Worm (Caenorhabditis elegans): ENCODE data around the gene sri-32.
"Not testable (repeated sequence)": the region's sequence is repeated elsewhere in the genome, so short reads cannot be mapped to it uniquely, and the experiment has no call there.

Gene sri-32

DNA sequence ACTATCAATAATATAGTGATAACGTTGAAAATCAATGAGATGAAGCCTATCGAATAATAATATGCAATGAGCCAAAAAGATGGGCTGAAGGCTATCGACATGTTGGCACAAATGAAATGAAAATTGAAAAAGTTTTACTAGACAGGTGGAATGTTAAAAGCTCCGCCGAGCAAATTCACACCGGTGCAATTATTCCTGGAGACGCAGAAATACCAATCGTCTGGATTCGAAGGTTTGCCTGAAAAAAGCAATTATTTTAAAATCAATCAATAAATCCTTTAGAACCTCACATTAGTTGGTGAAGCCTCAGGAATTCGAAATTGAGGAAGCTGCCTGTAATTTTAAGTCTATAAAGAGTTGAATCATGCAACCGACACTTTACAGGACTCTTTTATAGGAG lies at the start of gene sri-32:
Gene sri-32, minus strand, starts transcription at position 101 of the 400 bp plus-strand sequence.
- TF ChIP-seq nhr-237 (tag; optimal IDR thresholded peaks at IDR 0.05) (no peak), lin-11 (tag; optimal IDR thresholded peaks at IDR 0.05) (no peak), ceh-16 (tag; optimal IDR thresholded peaks at IDR 0.05) (no peak)

DNA sequence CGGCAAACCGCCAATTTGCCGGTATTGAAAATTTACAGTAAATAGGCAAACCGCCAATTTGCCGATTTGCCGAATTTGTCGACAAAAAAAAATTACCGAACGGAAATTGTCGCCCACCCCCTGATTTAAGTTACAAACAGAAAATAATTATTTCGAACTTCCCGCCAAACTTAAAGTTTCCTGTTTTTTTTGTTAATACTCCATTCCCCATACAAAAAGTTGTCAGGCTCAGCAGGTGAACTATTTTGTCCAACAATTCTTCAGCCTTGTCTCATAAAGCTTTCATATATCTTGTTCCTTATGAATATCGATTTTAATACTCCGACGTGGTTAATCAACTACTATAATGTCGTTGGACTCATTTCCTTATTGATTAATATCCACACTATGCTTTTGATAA lies 49.1 kb upstream of the sri-32 start, which contains the start of gene sri-50:
Gene sri-50, plus strand, starts transcription at position 301 of the 400 bp plus-strand sequence.
- TF ChIP-seq nhr-10 (tag; optimal IDR thresholded peaks at IDR 0.05) (no peak), F13H6.1 (tag; optimal IDR thresholded peaks at IDR 0.05) (no peak), ztf-4 (tag; optimal IDR thresholded peaks at IDR 0.05) (no peak), lin-11 (tag; optimal IDR thresholded peaks at IDR 0.05) (no peak), R02D3.7 (tag; optimal IDR thresholded peaks at IDR 0.05) (no peak), ceh-82 (tag; optimal IDR thresholded peaks at IDR 0.05) (no peak), lsy-2 (tag; optimal IDR thresholded peaks at IDR 0.05) (no peak), zag-1 (tag; optimal IDR thresholded peaks at IDR 0.05) (no peak), mab-5 (tag; optimal IDR thresholded peaks at IDR 0.05) (no peak)

DNA sequence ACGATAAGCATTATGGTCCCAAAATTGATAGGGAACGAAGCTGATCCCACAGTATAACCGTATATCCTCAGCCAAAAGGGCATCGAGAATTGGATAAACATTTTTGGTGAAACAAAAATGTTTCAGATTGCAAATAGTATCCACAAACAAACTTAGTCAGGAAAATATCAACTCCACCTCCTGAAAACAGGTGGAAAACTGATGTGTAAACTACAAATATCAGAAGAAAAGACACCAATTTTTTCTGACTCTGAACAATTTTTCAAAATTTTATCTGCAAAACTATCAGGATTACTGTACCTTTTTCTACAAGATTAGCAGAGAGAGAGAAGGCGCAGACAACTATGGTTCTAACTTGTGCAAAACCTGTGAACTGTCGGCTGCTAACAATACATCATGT lies 48.2 kb upstream of the sri-32 start, which contains the start of gene sri-53:
Gene sri-53, minus strand, starts transcription at position 101 of the 400 bp plus-strand sequence.
- TF ChIP-seq unc-55 (GFP tag; optimal IDR thresholded peaks at IDR 0.05) (no peak), ztf-11 (tag; optimal IDR thresholded peaks at IDR 0.05) (no peak), dmd-4 (tag; optimal IDR thresholded peaks at IDR 0.05) (no peak), ZK546.5 (tag; optimal IDR thresholded peaks at IDR 0.05) (no peak), Y55F3AM.14 (GFP tag; optimal IDR thresholded peaks at IDR 0.05) (no peak)

DNA sequence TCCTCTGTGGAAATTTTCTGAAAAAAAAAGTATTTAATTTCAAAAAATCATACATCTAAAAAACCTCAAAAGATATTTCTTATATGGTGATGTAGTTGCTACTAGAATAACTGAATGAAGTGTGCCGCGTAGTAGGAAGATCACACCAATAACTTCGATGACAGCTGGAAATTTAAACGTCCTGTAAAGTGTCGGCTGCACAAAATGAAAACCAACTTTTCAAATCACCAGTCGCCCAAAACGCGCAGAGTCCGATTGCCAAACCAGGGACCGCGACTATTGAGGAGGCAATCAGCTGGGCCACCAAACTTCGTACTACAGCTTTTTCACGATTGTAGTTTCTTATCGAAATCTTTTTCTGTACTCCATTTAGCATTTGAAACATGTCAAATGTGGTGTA lies 47.0 kb upstream of the sri-32 start, which contains the start of gene sri-48:
Gene sri-48, minus strand, starts transcription at position 101 of the 400 bp plus-strand sequence.
- not testable (repeated sequence) for TF ChIP-seq nhr-77 (tag; optimal IDR thresholded peaks at IDR 0.05); sma-9 (GFP tag; optimal IDR thresholded peaks at IDR 0.05); sma-9 (tag; optimal IDR thresholded peaks at IDR 0.05); alr-1 (tag; optimal IDR thresholded peaks at IDR 0.05)

DNA sequence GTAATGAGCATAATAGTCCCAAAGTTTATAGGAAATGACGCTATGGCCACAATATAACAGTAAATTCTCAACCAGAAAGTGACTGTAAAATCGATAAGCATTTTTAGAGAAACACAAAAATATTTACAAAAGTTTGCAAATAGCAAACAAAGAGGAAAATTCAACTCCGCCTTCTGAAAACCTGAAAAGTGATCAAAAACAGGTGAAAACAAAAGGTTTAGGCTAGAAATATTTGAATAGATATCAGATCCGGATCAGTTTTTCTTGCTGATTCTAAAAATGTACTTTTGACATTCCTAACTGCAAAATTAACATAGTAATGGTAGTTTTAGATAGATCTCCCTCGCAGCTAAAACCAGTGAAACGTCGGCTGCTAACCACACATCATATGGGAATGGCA lies 44.7 kb upstream of the sri-32 start, which contains the start of gene sri-51:
Gene sri-51, minus strand, starts transcription at position 101 of the 400 bp plus-strand sequence.
- TF ChIP-seq sma-9 (GFP tag; optimal IDR thresholded peaks at IDR 0.05) (no peak), sma-9 (tag; optimal IDR thresholded peaks at IDR 0.05) (no peak), nhr-11 (tag; optimal IDR thresholded peaks at IDR 0.05) (no peak)

DNA sequence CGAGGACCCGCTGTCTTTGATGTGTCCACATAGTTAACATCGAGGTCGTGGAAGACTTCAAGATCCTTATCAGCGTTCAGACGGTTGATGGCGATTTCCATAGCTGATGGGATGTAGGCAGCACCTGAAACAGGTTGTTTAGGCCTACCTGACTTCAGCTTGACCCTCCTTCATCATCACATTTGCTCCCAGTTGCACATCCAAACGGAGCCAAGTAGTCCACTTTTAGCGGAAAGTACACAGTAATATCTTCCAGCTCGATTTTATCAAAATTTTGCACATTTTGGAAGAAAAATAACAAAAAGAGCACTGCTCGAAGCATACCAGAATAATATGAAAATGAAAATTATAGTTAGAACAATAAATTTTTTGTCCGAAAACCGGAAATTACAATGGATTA lies 42.7 kb upstream of the sri-32 start, which contains the start of gene gcy-15:
Gene gcy-15, minus strand, starts transcription at position 101 of the 400 bp plus-strand sequence.
- TF ChIP-seq nhr-12 (tag; optimal IDR thresholded peaks at IDR 0.05) (no peak), sem-4 (tag; optimal IDR thresholded peaks at IDR 0.05) (no peak), nhr-11 (tag; optimal IDR thresholded peaks at IDR 0.05) (no peak), mbf-1 (tag; optimal IDR thresholded peaks at IDR 0.05) (no peak), C34F6.9 (tag; optimal IDR thresholded peaks at IDR 0.05) (no peak)

DNA sequence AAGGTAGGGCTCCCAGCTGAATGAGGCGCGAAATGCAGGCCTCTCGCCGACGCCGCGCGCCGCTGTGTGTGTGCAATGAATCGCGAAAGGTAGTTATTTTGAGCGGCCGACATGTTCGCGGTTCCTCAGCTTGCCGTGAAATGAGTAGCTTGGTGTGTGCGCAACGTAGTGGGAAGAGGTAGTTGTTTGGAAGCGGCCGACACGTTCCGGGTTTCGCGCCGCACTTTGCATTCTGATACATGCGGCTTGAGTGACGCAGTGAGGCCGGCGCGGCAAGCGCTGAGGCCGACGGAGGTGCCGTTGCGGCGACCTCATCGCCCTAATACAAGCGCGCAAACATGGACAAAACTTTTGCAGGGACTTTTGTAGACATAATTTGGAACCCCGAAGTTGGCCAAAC lies 41.5 kb upstream of the sri-32 start:
- TF ChIP-seq unc-62 (GFP tag; optimal IDR thresholded peaks at IDR 0.05): no peak
- no peak for TF ChIP-seq mab-5 (tag; optimal IDR thresholded peaks at IDR 0.05)
- TF ChIP-seq lsy-2 (tag; optimal IDR thresholded peaks at IDR 0.05): no peak
- TF ChIP-seq ZK546.5 (tag; optimal IDR thresholded peaks at IDR 0.05): no peak
- no peak for TF ChIP-seq ceh-16 (tag; optimal IDR thresholded peaks at IDR 0.05)
- no peak for TF ChIP-seq lin-11 (tag; optimal IDR thresholded peaks at IDR 0.05)
- TF ChIP-seq unc-55 (GFP tag; optimal IDR thresholded peaks at IDR 0.05): no peak
- TF ChIP-seq fos-1 (tag; optimal IDR thresholded peaks at IDR 0.05): no peak
- TF ChIP-seq nhr-21 (tag; optimal IDR thresholded peaks at IDR 0.05): no peak
- TF ChIP-seq unc-39 (tag; optimal IDR thresholded peaks at IDR 0.05): no peak
- no peak for TF ChIP-seq ztf-1 (GFP tag; conservative IDR thresholded peaks at IDR 0.05)
- TF ChIP-seq nhr-11 (tag; optimal IDR thresholded peaks at IDR 0.05): no peak
- TF ChIP-seq mdl-1 (tag; optimal IDR thresholded peaks at IDR 0.05): no peak
- TF ChIP-seq gmeb-1 (tag; optimal IDR thresholded peaks at IDR 0.05): no peak
- no peak for TF ChIP-seq sma-9 (GFP tag; optimal IDR thresholded peaks at IDR 0.05)
- no peak for TF ChIP-seq sma-9 (tag; optimal IDR thresholded peaks at IDR 0.05)
- no peak for TF ChIP-seq nhr-10 (tag; optimal IDR thresholded peaks at IDR 0.05)
